Fruit fly (Drosophila melanogaster): ENCODE data around the gene ea.
A peak's percentile ranks its signal among the peaks of the same experiment; 100 is the strongest.

- TF ChIP-seq pan (optimal IDR thresholded peaks at IDR 0.05) = no peak
- TF ChIP-seq psq (optimal IDR thresholded peaks at IDR 0.05) = no peak
- peak; percentile 60 for TF ChIP-seq CG8478 (optimal IDR thresholded peaks at IDR 0.05)
- TF ChIP-seq EcR (GFP tag; optimal IDR thresholded peaks at IDR 0.05) = no peak
Measured at dm6 chr3R:15356645-15357431, 28.3 kb downstream of the ea start, which contains the start of the genes Atg4b and Hibch.

Data from whole organism.